Fruit fly (Drosophila melanogaster): ENCODE results near the gene sog.

Gene sog

dm6 chrX:15639929-15640328, 6.7 kb upstream of the sog start (continued):
- no peak for TF ChIP-seq CG3847 (GFP tag; IDR thresholded peaks at IDR 0.05)
- peak; percentile 4 for TF ChIP-seq dmrt99B (tag; optimal IDR thresholded peaks at IDR 0.05)
- no peak for TF ChIP-seq HLH4C (GFP tag; IDR thresholded peaks at IDR 0.05; ENCODE audit: partially characterized antibody)
- TF ChIP-seq CG9932 (GFP tag; IDR thresholded peaks at IDR 0.05) = no peak
- TF ChIP-seq CG9215 (GFP tag; IDR thresholded peaks at IDR 0.05) = no peak
- no peak for TF ChIP-seq CG1647 (GFP tag; optimal IDR thresholded peaks at IDR 0.05)
- no peak for TF ChIP-seq kah (GFP tag; optimal IDR thresholded peaks at IDR 0.05)

- TF ChIP-seq CG17328 (GFP tag; IDR thresholded peaks at IDR 0.05) = no peak
- no peak for TF ChIP-seq CG9876 (GFP tag; optimal IDR thresholded peaks at IDR 0.05)
- no peak for TF ChIP-seq run (tag; optimal IDR thresholded peaks at IDR 0.05)
- TF ChIP-seq CG14965 (GFP tag; optimal IDR thresholded peaks at IDR 0.05; ENCODE audit: borderline replicate concordance) = no peak
- TF ChIP-seq sna (GFP tag; IDR thresholded peaks at IDR 0.05; ENCODE audit: partially characterized antibody) = no peak
- TF ChIP-seq Drgx (GFP tag; IDR thresholded peaks at IDR 0.05) = peak; percentile 65
- no peak for TF ChIP-seq CG17385 (GFP tag; optimal IDR thresholded peaks at IDR 0.05)
- TF ChIP-seq bsh (GFP tag; optimal IDR thresholded peaks at IDR 0.05) = peak in 1 of 2 experiments; percentile 40
- no peak for TF ChIP-seq CG11504 (tag; optimal IDR thresholded peaks at IDR 0.05)
- no peak for TF ChIP-seq gsb (GFP tag; IDR thresholded peaks at IDR 0.05)
- TF ChIP-seq her (GFP tag; optimal IDR thresholded peaks at IDR 0.05) = no peak
- TF ChIP-seq Kr (GFP tag; optimal IDR thresholded peaks at IDR 0.05) = no peak
- no peak for TF ChIP-seq Ets97D (GFP tag; optimal IDR thresholded peaks at IDR 0.05)
- TF ChIP-seq jing (GFP tag; optimal IDR thresholded peaks at IDR 0.05) = no peak
- TF ChIP-seq disco-r (GFP tag; optimal IDR thresholded peaks at IDR 0.05) = no peak
- TF ChIP-seq chif (GFP tag; optimal IDR thresholded peaks at IDR 0.05) = no peak
- TF ChIP-seq CG16815 (GFP tag; optimal IDR thresholded peaks at IDR 0.05) = no peak
- peak; percentile 27 for TF ChIP-seq sens (GFP tag)
- no peak for TF ChIP-seq Rfx (GFP tag; IDR thresholded peaks at IDR 0.05)
- no peak for TF ChIP-seq slp2 (GFP tag; optimal IDR thresholded peaks at IDR 0.05)
- no peak for TF ChIP-seq CG31224 (GFP tag; IDR thresholded peaks at IDR 0.05)
- no peak for TF ChIP-seq Neu2 (GFP tag; optimal IDR thresholded peaks at IDR 0.05; ENCODE audit: borderline replicate concordance)
- TF ChIP-seq Spps (tag; optimal IDR thresholded peaks at IDR 0.05) = no peak
- no peak for TF ChIP-seq CG11695 (GFP tag; IDR thresholded peaks at IDR 0.05)
- TF ChIP-seq CG14710 (tag; optimal IDR thresholded peaks at IDR 0.05) = no peak
These were observed 5.8 kb upstream of the sog start for dm6 chrX:15639017-15639416.

- TF ChIP-seq gem (tag; optimal IDR thresholded peaks at IDR 0.05) = peak; percentile 27
- TF ChIP-seq CG5953 (GFP tag; IDR thresholded peaks at IDR 0.05) = 0 out of 2 replicates have a peak, but pooled peaks have one; percentile 8
- TF ChIP-seq CG8290 (GFP tag; optimal IDR thresholded peaks at IDR 0.05) = no peak
- TF ChIP-seq CG8290 (tag; optimal IDR thresholded peaks at IDR 0.05) = peak in 1 of 2 experiments; percentile 17
- TF ChIP-seq unpg (GFP tag; optimal IDR thresholded peaks at IDR 0.05) = peak; percentile 11
- no peak for TF ChIP-seq corto (GFP tag; optimal IDR thresholded peaks at IDR 0.05)
- peak; percentile 21 for TF ChIP-seq CG2678 (tag; optimal IDR thresholded peaks at IDR 0.05)
- no peak for TF ChIP-seq D19B (GFP tag; optimal IDR thresholded peaks at IDR 0.05)
- peak; percentile 68 for TF ChIP-seq Med (GFP tag)
- TF ChIP-seq phol (tag; optimal IDR thresholded peaks at IDR 0.05) = peak; percentile 2
- TF ChIP-seq CTCF (GFP tag; optimal IDR thresholded peaks at IDR 0.05) = no peak
- peak in 1 of 2 experiments; percentile 27 for TF ChIP-seq Hr51 (GFP tag; optimal IDR thresholded peaks at IDR 0.05)
- TF ChIP-seq ase (GFP tag; IDR thresholded peaks at IDR 0.05) = no peak
- no peak for TF ChIP-seq CG11560 (tag; IDR thresholded peaks at IDR 0.05)
- no peak for TF ChIP-seq odd (GFP tag; optimal IDR thresholded peaks at IDR 0.05)
- TF ChIP-seq YL-1 (GFP tag; optimal IDR thresholded peaks at IDR 0.05) = no peak
- TF ChIP-seq CG11504 (tag; optimal IDR thresholded peaks at IDR 0.05) = peak; percentile 39
- TF ChIP-seq sc (optimal IDR thresholded peaks at IDR 0.05) = no peak
- no peak for TF ChIP-seq sc (GFP tag; optimal IDR thresholded peaks at IDR 0.05)
- TF ChIP-seq klu (GFP tag; IDR thresholded peaks at IDR 0.05) = no peak
- peak; percentile 33 for TF ChIP-seq Ptx1 (GFP tag; IDR thresholded peaks at IDR 0.05)
These were observed 565 bp downstream of the sog start for dm6 chrX:15632669-15633068.
